Worm (Caenorhabditis elegans): ENCODE results near the gene fbxa-194.

Gene fbxa-194

DNA sequence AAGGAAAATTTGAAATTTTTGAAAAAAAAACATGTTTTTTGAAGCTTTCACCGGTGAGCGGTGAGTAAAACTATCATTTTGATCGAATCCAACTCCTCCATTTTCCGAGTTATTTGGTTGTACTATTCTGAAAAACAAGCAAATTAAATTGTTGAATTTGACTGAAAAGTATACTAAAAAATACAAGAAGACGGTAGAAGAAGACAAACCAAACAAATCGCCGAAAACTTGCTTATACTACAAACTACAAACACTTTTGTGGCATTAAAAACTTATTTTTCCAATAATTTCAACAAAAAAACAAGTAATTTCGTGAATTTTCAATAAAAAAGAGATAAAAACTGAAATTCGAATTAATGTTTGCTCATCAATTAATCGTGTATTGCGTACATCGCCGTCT is at the start of gene fbxa-194:
Gene fbxa-194, minus strand, starts transcription at position 101 of the 400 bp plus-strand sequence.
- TF ChIP-seq ztf-11 (tag; optimal IDR thresholded peaks at IDR 0.05) (no peak), ceh-16 (tag; optimal IDR thresholded peaks at IDR 0.05) (no peak), nhr-6 (tag; optimal IDR thresholded peaks at IDR 0.05) (no peak), F13H6.1 (tag; optimal IDR thresholded peaks at IDR 0.05) (no peak), ztf-1 (GFP tag; conservative IDR thresholded peaks at IDR 0.05) (no peak), ztf-4 (tag; optimal IDR thresholded peaks at IDR 0.05) (no peak), sma-3 (GFP tag; optimal IDR thresholded peaks at IDR 0.05) (no peak), snpc-4 (tag; optimal IDR thresholded peaks at IDR 0.05) (no peak), unc-55 (GFP tag; optimal IDR thresholded peaks at IDR 0.05) (no peak), mbf-1 (tag; optimal IDR thresholded peaks at IDR 0.05) (no peak), gmeb-1 (tag; optimal IDR thresholded peaks at IDR 0.05) (no peak), nhr-21 (tag; optimal IDR thresholded peaks at IDR 0.05) (no peak), C34F6.9 (tag; optimal IDR thresholded peaks at IDR 0.05) (no peak), aly-2 (tag; optimal IDR thresholded peaks at IDR 0.05) (no peak), mdl-1 (tag; optimal IDR thresholded peaks at IDR 0.05) (no peak), nhr-77 (tag; optimal IDR thresholded peaks at IDR 0.05) (no peak), nhr-23 (tag; optimal IDR thresholded peaks at IDR 0.05) (no peak), fos-1 (tag; optimal IDR thresholded peaks at IDR 0.05) (no peak), unc-62 (GFP tag; optimal IDR thresholded peaks at IDR 0.05) (no peak), lin-39 (tag; optimal IDR thresholded peaks at IDR 0.05) (no peak)

DNA sequence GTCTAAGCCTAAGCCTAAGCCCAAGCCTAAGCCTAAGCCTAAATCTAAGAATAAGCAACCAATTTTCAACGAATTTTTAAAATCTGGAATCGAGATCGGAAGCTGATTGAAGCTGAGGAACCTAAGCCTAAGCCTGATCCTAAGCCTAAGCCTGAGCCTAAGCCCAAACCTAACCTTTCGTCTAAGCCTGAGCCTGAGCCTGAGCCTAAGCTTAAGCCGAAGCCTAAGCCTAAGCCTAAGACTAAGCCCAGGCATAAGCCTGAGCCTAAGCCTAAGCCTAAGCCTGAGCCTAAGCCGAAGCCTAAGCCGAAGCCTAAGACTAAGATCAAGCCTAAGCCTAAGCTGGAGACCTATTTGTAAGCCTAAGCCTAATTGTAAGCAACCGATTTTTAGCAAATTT is 49.0 kb upstream of the fbxa-194 start:
- TF ChIP-seq nhr-10 (tag; optimal IDR thresholded peaks at IDR 0.05) (no peak), C34F6.9 (tag; optimal IDR thresholded peaks at IDR 0.05) (no peak), lsy-2 (tag; optimal IDR thresholded peaks at IDR 0.05) (no peak), egl-27 (tag; optimal IDR thresholded peaks at IDR 0.05) (no peak), peb-1 (tag; optimal IDR thresholded peaks at IDR 0.05) (no peak), fos-1 (tag; optimal IDR thresholded peaks at IDR 0.05) (no peak), unc-39 (tag; optimal IDR thresholded peaks at IDR 0.05) (no peak), nhr-237 (tag; optimal IDR thresholded peaks at IDR 0.05) (no peak), ceh-16 (tag; optimal IDR thresholded peaks at IDR 0.05) (no peak)

DNA sequence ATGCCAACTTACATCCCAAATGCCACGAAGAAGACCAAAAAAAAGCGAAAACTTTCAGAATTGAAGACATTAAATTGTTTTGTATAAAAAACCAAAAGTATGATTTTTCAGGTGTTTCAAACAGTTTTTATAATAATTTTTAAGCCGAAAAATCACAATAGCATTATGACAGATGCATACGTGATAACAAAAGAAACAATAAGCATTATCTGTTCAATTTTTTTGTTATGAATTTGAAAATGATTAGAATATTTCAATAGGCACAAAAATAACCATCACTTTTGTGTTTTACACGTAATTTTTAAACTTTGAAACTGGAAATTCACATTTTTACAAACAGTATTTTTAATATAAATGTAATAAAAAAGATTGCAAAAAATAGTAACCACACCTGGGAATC is 43.6 kb upstream of the fbxa-194 start, which contains the start of gene Y116F11B.17:
Gene Y116F11B.17, minus strand, starts transcription at position 101 of the 400 bp plus-strand sequence.
- TF ChIP-seq nhr-23 (tag; optimal IDR thresholded peaks at IDR 0.05) (no peak), ztf-1 (GFP tag; conservative IDR thresholded peaks at IDR 0.05) (no peak), C34F6.9 (tag; optimal IDR thresholded peaks at IDR 0.05) (no peak), peb-1 (tag; optimal IDR thresholded peaks at IDR 0.05) (no peak), ZK546.5 (tag; optimal IDR thresholded peaks at IDR 0.05) (no peak), nhr-77 (tag; optimal IDR thresholded peaks at IDR 0.05) (no peak), elt-3 (tag; optimal IDR thresholded peaks at IDR 0.05) (no peak), mdl-1 (tag; optimal IDR thresholded peaks at IDR 0.05) (no peak)

DNA sequence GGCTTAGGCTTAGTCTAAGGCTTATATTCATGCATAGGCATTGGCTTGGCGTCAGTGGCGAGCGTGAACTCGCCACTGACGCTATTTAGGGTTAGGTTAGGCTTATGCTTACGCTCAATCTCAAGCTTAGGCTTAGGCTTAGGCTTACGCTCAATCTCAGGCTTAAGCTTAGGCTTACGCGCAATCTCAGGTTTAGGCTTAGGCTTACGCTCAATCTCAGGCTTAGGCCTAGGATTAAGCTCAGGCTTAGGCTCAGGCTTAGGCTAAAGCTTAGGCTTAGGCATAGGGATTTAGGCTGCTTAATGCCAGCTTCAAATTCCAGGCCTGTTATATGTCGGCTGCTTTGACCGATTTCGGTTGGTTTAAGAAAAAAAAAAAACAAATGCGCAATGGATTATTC is 41.7 kb upstream of the fbxa-194 start:
- TF ChIP-seq ztf-1 (GFP tag; conservative IDR thresholded peaks at IDR 0.05) (no peak), skn-1 (tag; optimal IDR thresholded peaks at IDR 0.05) (no peak), unc-55 (GFP tag; optimal IDR thresholded peaks at IDR 0.05) (no peak), nhr-11 (tag; optimal IDR thresholded peaks at IDR 0.05) (no peak), nhr-12 (tag; optimal IDR thresholded peaks at IDR 0.05) (no peak), nhr-23 (tag; optimal IDR thresholded peaks at IDR 0.05) (no peak), unc-62 (GFP tag; optimal IDR thresholded peaks at IDR 0.05) (no peak), nhr-77 (tag; optimal IDR thresholded peaks at IDR 0.05) (no peak), peb-1 (tag; optimal IDR thresholded peaks at IDR 0.05) (no peak), mab-5 (tag; optimal IDR thresholded peaks at IDR 0.05) (no peak), mdl-1 (tag; optimal IDR thresholded peaks at IDR 0.05) (no peak), nhr-129 (tag; optimal IDR thresholded peaks at IDR 0.05) (no peak), nhr-6 (tag; optimal IDR thresholded peaks at IDR 0.05) (no peak)

DNA sequence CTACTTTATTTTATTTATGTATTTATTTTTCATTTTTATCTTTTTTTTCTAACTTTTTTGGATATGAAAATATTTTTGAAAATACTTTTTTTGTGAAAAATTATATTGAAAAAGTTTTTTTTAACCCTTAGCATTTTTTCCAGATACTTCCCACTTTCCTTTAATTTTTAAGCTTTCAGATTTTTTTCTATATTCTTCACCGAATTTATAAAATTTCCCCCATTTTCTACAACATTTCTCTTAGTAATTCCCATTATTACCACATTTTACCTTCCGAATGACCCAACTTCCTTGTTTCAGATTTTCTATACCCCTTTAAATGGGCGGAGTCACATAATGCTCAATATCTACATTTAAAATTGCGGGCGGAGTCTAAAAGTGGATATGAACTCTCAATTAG is 36.3 kb upstream of the fbxa-194 start, which contains the start of gene daf-28:
Gene daf-28, plus strand, starts transcription at position 301 of the 400 bp plus-strand sequence.
- TF ChIP-seq lin-13 (GFP tag; optimal IDR thresholded peaks at IDR 0.05) = no peak
- no peak for TF ChIP-seq lin-39 (tag; optimal IDR thresholded peaks at IDR 0.05)
- TF ChIP-seq mdl-1 (tag; optimal IDR thresholded peaks at IDR 0.05) = no peak
- no peak for TF ChIP-seq elt-3 (tag; optimal IDR thresholded peaks at IDR 0.05)
- no peak for TF ChIP-seq blmp-1 (tag; optimal IDR thresholded peaks at IDR 0.05; ENCODE audit: insufficient read depth)
- no peak for TF ChIP-seq fos-1 (tag; optimal IDR thresholded peaks at IDR 0.05)
- TF ChIP-seq ceh-82 (tag; optimal IDR thresholded peaks at IDR 0.05) = no peak
- no peak for TF ChIP-seq ztf-11 (tag; optimal IDR thresholded peaks at IDR 0.05)
- no peak for TF ChIP-seq peb-1 (tag; optimal IDR thresholded peaks at IDR 0.05)
- no peak for TF ChIP-seq snpc-4 (tag; optimal IDR thresholded peaks at IDR 0.05)
- no peak for TF ChIP-seq Y55F3AM.14 (GFP tag; optimal IDR thresholded peaks at IDR 0.05)
- TF ChIP-seq nhr-23 (tag; optimal IDR thresholded peaks at IDR 0.05) = no peak
- TF ChIP-seq mbf-1 (tag; optimal IDR thresholded peaks at IDR 0.05) = no peak
- no peak for TF ChIP-seq ama-1 (optimal IDR thresholded peaks at IDR 0.05)
- no peak for TF ChIP-seq lin-11 (tag; optimal IDR thresholded peaks at IDR 0.05)
- TF ChIP-seq nhr-11 (tag; optimal IDR thresholded peaks at IDR 0.05) = no peak

Data from whole organism, L2 larva.